Worm (Caenorhabditis elegans): ENCODE results near the gene srx-95.

DNA sequence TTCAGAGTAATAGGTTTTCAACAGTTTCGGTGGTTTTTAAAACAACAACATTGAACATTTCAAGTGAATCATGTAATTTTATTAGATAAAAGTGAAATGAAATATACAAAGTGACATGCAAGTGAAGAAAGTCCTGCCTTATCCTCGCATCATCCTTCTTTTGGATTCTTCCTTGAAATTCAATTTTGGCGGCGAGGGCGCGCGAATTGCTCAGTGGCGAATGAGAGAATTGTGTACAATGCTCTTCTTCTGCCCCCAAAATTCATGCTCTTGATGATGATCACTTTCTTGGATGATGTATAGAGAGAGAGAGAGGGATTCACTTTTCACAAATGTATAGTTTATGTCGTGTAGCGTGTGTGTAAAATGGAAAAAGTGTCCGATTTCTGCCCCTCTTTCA, 44.9 kb downstream of the srx-95 start:
- no peak for TF ChIP-seq repo-1 (tag; optimal IDR thresholded peaks at IDR 0.05)
- TF ChIP-seq mel-28 (tag; optimal IDR thresholded peaks at IDR 0.05; ENCODE audit: borderline replicate concordance) = no peak
